Fruit fly (Drosophila melanogaster) whole organism, embryonic: ENCODE data around the gene Sgs1.
A peak's percentile ranks its signal among the peaks of the same experiment; 100 is the strongest.

ENCODE experiments used
- Asciz ChIP-seq: fragments of 200-800 bp; sonication (Bioruptor generic); optimal IDR thresholded peaks from 2 replicates; lab custom pipeline; 2017; ENCODE audit warnings: missing biosample characterization, mild to moderate bottlenecking, missing genetic modification characterization, missing genetic modification reagents
- Atf-2 ChIP-seq: fragments of 200-800 bp; sonication (Bioruptor generic); optimal IDR thresholded peaks from 2 replicates; lab custom pipeline; 2016; ENCODE audit warnings: missing biosample characterization, missing genetic modification characterization
- CG10462 ChIP-seq: fragments of 200-800 bp; sonication (Bioruptor generic); optimal IDR thresholded peaks from 2 replicates; lab custom pipeline; 2016; ENCODE audit warnings: missing biosample characterization, missing genetic modification characterization
- CG10543 ChIP-seq: fragments of 200-800 bp; sonication (Bioruptor generic); optimal IDR thresholded peaks from 3 replicates; lab custom pipeline; 2017; ENCODE audit warnings: missing biosample characterization, mild to moderate bottlenecking, missing genetic modification characterization, moderate library complexity
- CG12769 ChIP-seq: fragments of 200-800 bp; sonication (Bioruptor generic); optimal IDR thresholded peaks from 2 replicates; lab custom pipeline; 2019; ENCODE audit warnings: missing biosample characterization, mild to moderate bottlenecking, missing genetic modification characterization, moderate library complexity
- CG13296 ChIP-seq: fragments of 200-800 bp; sonication (Bioruptor generic); optimal IDR thresholded peaks from 3 replicates; lab custom pipeline; 2018; ENCODE audit warnings: missing biosample characterization, mild to moderate bottlenecking, missing genetic modification characterization
- CG14860 ChIP-seq: fragments of 200-800 bp; sonication (Bioruptor generic); IDR thresholded peaks from 3 replicates; pipeline ENCODE4 v1.3.6; 2022; ENCODE audit warnings: missing biosample characterization, missing genetic modification characterization; ENCODE audit not compliant: partially characterized antibody
- CG15073 ChIP-seq: fragments of 200-800 bp; sonication (Bioruptor generic); optimal IDR thresholded peaks from 2 replicates; lab custom pipeline; 2016; ENCODE audit warnings: missing biosample characterization, missing genetic modification characterization
- CG1529 ChIP-seq: fragments of 200-800 bp; sonication (Bioruptor generic); optimal IDR thresholded peaks from 3 replicates; lab custom pipeline; 2018; ENCODE audit warnings: missing biosample characterization, missing genetic modification characterization
- CG15479 ChIP-seq: fragments of 200-800 bp; sonication (Bioruptor generic); optimal IDR thresholded peaks from 3 replicates; lab custom pipeline; 2019; ENCODE audit warnings: missing biosample characterization, mild to moderate bottlenecking, missing genetic modification characterization, moderate library complexity
- CG15696 ChIP-seq: fragments of 200-800 bp; sonication (Bioruptor generic); optimal IDR thresholded peaks from 2 replicates; lab custom pipeline; 2019; ENCODE audit warnings: missing biosample characterization, mild to moderate bottlenecking, missing genetic modification characterization, moderate library complexity
- CG17186 ChIP-seq: fragments of 200-800 bp; sonication (Bioruptor generic); optimal IDR thresholded peaks from 3 replicates; lab custom pipeline; 2017; ENCODE audit warnings: missing biosample characterization, missing genetic modification reagents, missing genetic modification characterization
- CG17359 ChIP-seq: fragments of 200-800 bp; sonication (Bioruptor generic); optimal IDR thresholded peaks from 3 replicates; lab custom pipeline; 2018; ENCODE audit warnings: missing biosample characterization, mild to moderate bottlenecking, missing genetic modification characterization, moderate library complexity
- CG17568 ChIP-seq: fragments of 200-800 bp; sonication (Bioruptor generic); optimal IDR thresholded peaks from 2 replicates; lab custom pipeline; 2018; ENCODE audit warnings: missing biosample characterization, mild to moderate bottlenecking, missing genetic modification characterization, moderate library complexity
- CG17829 ChIP-seq: fragments of 200-800 bp; optimal IDR thresholded peaks from 2 replicates; lab custom pipeline; 2019; ENCODE audit warnings: missing biosample characterization, mild to moderate bottlenecking, missing genetic modification characterization, moderate library complexity
- CG2678 ChIP-seq: fragments of 200-800 bp; sonication (Bioruptor generic); optimal IDR thresholded peaks from 3 replicates; lab custom pipeline; 2019; ENCODE audit warnings: missing biosample characterization, mild to moderate bottlenecking, missing genetic modification characterization, moderate library complexity
- CG3847 ChIP-seq: fragments of 200-800 bp; sonication (Bioruptor generic); IDR thresholded peaks from 2 replicates; pipeline ENCODE4 v1.3.6; 2022; ENCODE audit warnings: missing biosample characterization, missing genetic modification characterization
- CG6854 ChIP-seq: fragments of 200-800 bp; sonication (Bioruptor generic); optimal IDR thresholded peaks from 3 replicates; lab custom pipeline; 2017; ENCODE audit warnings: missing biosample characterization, mild to moderate bottlenecking, missing genetic modification characterization
- CG7786 ChIP-seq: fragments of 200-800 bp; sonication (Bioruptor generic); optimal IDR thresholded peaks from 2 replicates; lab custom pipeline; 2016; ENCODE audit warnings: missing biosample characterization, missing genetic modification characterization
- CG7839 ChIP-seq: fragments of 200-800 bp; sonication (Bioruptor generic); optimal IDR thresholded peaks from 3 replicates; lab custom pipeline; 2018; ENCODE audit warnings: missing biosample characterization, mild to moderate bottlenecking, missing genetic modification characterization, moderate library complexity
- CG8388 ChIP-seq: fragments of 200-800 bp; sonication (Bioruptor generic); optimal IDR thresholded peaks from 2 replicates; lab custom pipeline; 2019; ENCODE audit warnings: missing biosample characterization, mild to moderate bottlenecking, missing genetic modification characterization, moderate library complexity
- CG8478 ChIP-seq: fragments of >200 bp; optimal IDR thresholded peaks from 2 replicates; lab custom pipeline; 2018
- CG9876 ChIP-seq: fragments of 200-800 bp; sonication (Bioruptor generic); optimal IDR thresholded peaks from 2 replicates; lab custom pipeline; 2016; ENCODE audit warnings: missing biosample characterization, missing genetic modification characterization
- Dip2 ChIP-seq: fragments of 200-800 bp; sonication (Bioruptor generic); IDR thresholded peaks from 2 replicates; pipeline ENCODE4 v1.3.6; 2022; ENCODE audit warnings: missing biosample characterization, missing genetic modification characterization
- HmgZ ChIP-seq: fragments of 200-800 bp; sonication (Bioruptor generic); optimal IDR thresholded peaks from 2 replicates; lab custom pipeline; 2018; ENCODE audit warnings: missing biosample characterization, mild to moderate bottlenecking, missing genetic modification characterization
- Hsf ChIP-seq: fragments of 200-800 bp; sonication (Bioruptor generic); optimal IDR thresholded peaks from 3 replicates; lab custom pipeline; 2016; ENCODE audit warnings: missing biosample characterization, missing genetic modification characterization
- Meics ChIP-seq: fragments of 200-800 bp; sonication (Bioruptor generic); optimal IDR thresholded peaks from 2 replicates; lab custom pipeline; 2017; ENCODE audit warnings: missing biosample characterization, mild to moderate bottlenecking, missing genetic modification characterization
- Myb ChIP-seq: fragments of 200-800 bp; sonication (Bioruptor generic); optimal IDR thresholded peaks from 2 replicates; lab custom pipeline; 2016; ENCODE audit warnings: missing biosample characterization, missing genetic modification characterization
- NC2β ChIP-seq: fragments of 200-800 bp; sonication (Bioruptor generic); optimal IDR thresholded peaks from 2 replicates; lab custom pipeline; 2016; ENCODE audit warnings: missing biosample characterization, missing genetic modification characterization
- Scr ChIP-seq: fragments of 200-800 bp; sonication (Bioruptor generic); IDR thresholded peaks from 2 replicates; pipeline ENCODE4 v1.3.6; 2022; ENCODE audit warnings: missing biosample characterization, missing genetic modification characterization; ENCODE audit not compliant: partially characterized antibody
- Sox100B ChIP-seq: fragments of 200-800 bp; sonication (Bioruptor generic); optimal IDR thresholded peaks from 3 replicates; lab custom pipeline; 2018; ENCODE audit warnings: missing biosample characterization, mild to moderate bottlenecking, missing genetic modification characterization
- Xbp1 ChIP-seq: fragments of 200-800 bp; sonication (Bioruptor generic); optimal IDR thresholded peaks from 3 replicates; lab custom pipeline; 2016; ENCODE audit warnings: missing biosample characterization, mild to moderate bottlenecking, missing genetic modification characterization
- ab ChIP-seq: fragments of 200-800 bp; sonication (Bioruptor generic); optimal IDR thresholded peaks from 2 replicates; lab custom pipeline; 2016; ENCODE audit warnings: missing biosample characterization, missing genetic modification characterization
- ac ChIP-seq: fragments of 200-800 bp; sonication (Bioruptor generic); optimal IDR thresholded peaks from 3 replicates; lab custom pipeline; 2017; ENCODE audit warnings: missing biosample characterization, mild to moderate bottlenecking, missing genetic modification characterization
- bab2 ChIP-seq: fragments of 200-800 bp; sonication (Bioruptor generic); optimal IDR thresholded peaks from 2 replicates; lab custom pipeline; 2016; ENCODE audit warnings: missing biosample characterization, missing genetic modification characterization
- crp ChIP-seq, 2 experiments: fragments of 200-800 bp; sonication (Bioruptor generic); optimal IDR thresholded peaks; 2 replicates in 1 of 2; 3 replicates in 1 of 2; lab custom pipeline; 2017; ENCODE audit warnings: missing biosample characterization in 2 of 2, missing genetic modification characterization in 2 of 2, mild to moderate bottlenecking in 1 of 2, moderate library complexity in 1 of 2
- gfzf ChIP-seq: fragments of 200-800 bp; sonication (Bioruptor generic); optimal IDR thresholded peaks from 2 replicates; lab custom pipeline; 2016; ENCODE audit warnings: missing biosample characterization, mild to moderate bottlenecking, missing genetic modification characterization, moderate library complexity
- gt ChIP-seq: fragments of 200-800 bp; sonication (Bioruptor generic); IDR thresholded peaks from 2 replicates; pipeline ENCODE4 v1.3.6; 2022; ENCODE audit warnings: missing biosample characterization, missing genetic modification characterization
- hkb ChIP-seq, 2 experiments: fragments of 200-800 bp in 1 of 2; fragments of >200 bp in 1 of 2; sonication (Bioruptor generic) in 1 of 2; IDR thresholded peaks in 1 of 2; optimal IDR thresholded peaks in 1 of 2; 2 replicates each; pipeline versions ENCODE4 v1.3.6 to Lab custom; 2017 to 2022; ENCODE audit warnings: missing biosample characterization in 1 of 2, missing genetic modification characterization in 1 of 2
- hth ChIP-seq: fragments of >200 bp; optimal IDR thresholded peaks from 2 replicates; lab custom pipeline; 2017; ENCODE audit warnings: inconsistent platforms
- mld ChIP-seq: fragments of 200-800 bp; sonication (Bioruptor generic); IDR thresholded peaks from 3 replicates; pipeline ENCODE4 v1.3.6; 2022; ENCODE audit warnings: missing biosample characterization, missing genetic modification characterization; ENCODE audit not compliant: partially characterized antibody
- pan ChIP-seq, 4 experiments: fragments of >200 bp in 3 of 4; fragments of 200-800 bp in 1 of 4; sonication (Bioruptor generic) in 1 of 4; optimal IDR thresholded peaks in 3 of 4; IDR thresholded peaks in 1 of 4; 2 replicates each; pipeline versions ENCODE4 v1.3.6 to Lab custom; 2017 to 2022; ENCODE audit warnings: missing biosample characterization in 2 of 4, missing genetic modification characterization in 2 of 4, mixed read lengths in 1 of 4
- pho ChIP-seq: fragments of 200-800 bp; sonication (Bioruptor generic); optimal IDR thresholded peaks from 2 replicates; lab custom pipeline; 2016; ENCODE audit warnings: missing biosample characterization, missing genetic modification characterization
- row ChIP-seq: fragments of 200-800 bp; sonication (Bioruptor generic); IDR thresholded peaks from 3 replicates; pipeline ENCODE4 v1.3.6; 2022; ENCODE audit warnings: missing biosample characterization, missing genetic modification characterization
- sd ChIP-seq: fragments of 200-800 bp; sonication (Bioruptor generic); optimal IDR thresholded peaks from 3 replicates; lab custom pipeline; 2018; ENCODE audit warnings: missing biosample characterization, mild to moderate bottlenecking, missing genetic modification characterization, moderate library complexity
- sens ChIP-seq: fragments of 200-800 bp; sonication (Bioruptor generic); peaks from one replicate; lab custom pipeline; 2016; ENCODE audit warnings: missing biosample characterization, missing genetic modification characterization
- so ChIP-seq: fragments of 200-800 bp; sonication (Bioruptor generic); IDR thresholded peaks from 3 replicates; pipeline ENCODE4 v1.3.6; 2022; ENCODE audit warnings: missing biosample characterization, missing genetic modification characterization
- toy ChIP-seq: fragments of 200-800 bp; sonication (Bioruptor generic); IDR thresholded peaks from 2 replicates; pipeline ENCODE4 v1.3.6; 2022; ENCODE audit warnings: missing biosample characterization, missing genetic modification characterization
- tup ChIP-seq: fragments of 200-800 bp; sonication (Bioruptor generic); optimal IDR thresholded peaks from 2 replicates; lab custom pipeline; 2016; ENCODE audit warnings: missing biosample characterization, mild to moderate bottlenecking, missing genetic modification characterization, moderate library complexity
- twi ChIP-seq: fragments of 200-800 bp; optimal IDR thresholded peaks from 2 replicates; lab custom pipeline; 2019; ENCODE audit warnings: missing biosample characterization, mild to moderate bottlenecking, missing genetic modification characterization, moderate library complexity

The Sgs1 gene

dm6 chr2L:4971329-4971798, 34.2 kb downstream of the Sgs1 start, which contains the start of gene CG14043 (continued):
- TF ChIP-seq Scr (GFP tag; lab: Robert Waterston, UW) (0 out of 2 replicates have a peak, but pooled peaks have one; percentile 28), CG9876 (GFP tag; lab: Kevin White, UChicago) (no peak), CG8478 (lab: Kevin White, UChicago) (no peak), sd (tag; lab: Kevin White, UChicago) (peak; percentile 71), CG1529 (GFP tag; lab: Kevin White, UChicago) (no peak), CG3847 (GFP tag; lab: Robert Waterston, UW) (peak; percentile 37; the same call in 1 of the 2 replicates), hkb (optimal IDR thresholded peaks at IDR 0.05; lab: Kevin White, UChicago) (peak; percentile 64), hkb (GFP tag; IDR thresholded peaks at IDR 0.05; lab: Robert Waterston, UW) (no peak), so (GFP tag; lab: Robert Waterston, UW) (no peak), twi (tag; lab: Kevin White, UChicago) (peak; percentile 21), CG15696 (peak; percentile 7), Asciz (GFP tag; lab: Kevin White, UChicago) (no peak), CG10543 (GFP tag; lab: Kevin White, UChicago) (no peak), Dip2 (GFP tag; lab: Robert Waterston, UW) (no peak), CG7839 (tag; lab: Kevin White, UChicago) (no peak), pho (GFP tag; lab: Kevin White, UChicago) (peak; percentile 39), crp (GFP tag; optimal IDR thresholded peaks at IDR 0.05; lab: Kevin White, UChicago) (peak in 1 of 2 experiments; percentile 43), pan (optimal IDR thresholded peaks at IDR 0.05; lab: Kevin White, UChicago) (no peak), pan (GFP tag; optimal IDR thresholded peaks at IDR 0.05 in 1 of 2, IDR thresholded peaks at IDR 0.05 in 1 of 2) (no peak), Meics (GFP tag; lab: Kevin White, UChicago) (no peak), CG2678 (tag; lab: Kevin White, UChicago) (no peak), Hsf (GFP tag; lab: Kevin White, UChicago) (peak; percentile 48), CG13296 (no peak), CG8388 (no peak), CG17829 (tag; lab: Kevin White, UChicago) (peak; percentile 51), HmgZ (peak; percentile 50), gfzf (GFP tag; lab: Kevin White, UChicago) (peak; percentile 98), ac (GFP tag; lab: Kevin White, UChicago) (no peak), gt (GFP tag; lab: Robert Waterston, UW) (no peak), Sox100B (GFP tag; lab: Kevin White, UChicago) (no peak), CG7786 (peak; percentile 40), sens (peak; percentile 85), CG12769 (tag; lab: Kevin White, UChicago) (no peak), NC2β (GFP tag; lab: Kevin White, UChicago) (peak; percentile 42), CG14860 (GFP tag; lab: Robert Waterston, UW) (no peak), CG15479 (GFP tag; lab: Kevin White, UChicago) (peak; percentile 2), Myb (GFP tag; lab: Kevin White, UChicago) (peak; percentile 56), tup (GFP tag; lab: Kevin White, UChicago) (no peak), row (GFP tag; lab: Robert Waterston, UW) (peak; percentile 55), Atf-2 (GFP tag; lab: Kevin White, UChicago) (no peak), CG17186 (GFP tag; lab: Kevin White, UChicago) (peak; percentile 62), toy (GFP tag; lab: Robert Waterston, UW) (no peak), mld (no peak), bab2 (no peak), CG10462 (GFP tag; lab: Kevin White, UChicago) (no peak), CG17568 (GFP tag; lab: Kevin White, UChicago) (no peak), CG17359 (peak; percentile 10), ab (GFP tag; lab: Kevin White, UChicago) (no peak), Xbp1 (GFP tag; lab: Kevin White, UChicago) (peak; percentile 36), hth (no peak), CG6854 (GFP tag; lab: Kevin White, UChicago) (no peak), CG15073 (GFP tag; lab: Kevin White, UChicago) (no peak)
